Worm (Caenorhabditis elegans) whole organism, young adult: ENCODE data around the gene R05G6.9.

Source experiments
- B0336.3 ChIP-seq: fragments of 200-800 bp; sonication (Bioruptor generic); IDR thresholded peaks from 2 replicates; pipeline ENCODE4 v1.3.6; 2022; ENCODE audit warnings: missing genetic modification characterization, missing compliant biosample characterization
- F22D6.2 ChIP-seq: sonication (generic microtip); optimal IDR thresholded peaks from 2 replicates; lab custom pipeline; 2016; ENCODE audit warnings: mild to moderate bottlenecking, missing genetic modification characterization, missing compliant biosample characterization
- F49E8.2 ChIP-seq: sonication (generic microtip); optimal IDR thresholded peaks from 3 replicates; lab custom pipeline; 2017; ENCODE audit warnings: missing genetic modification characterization, mild to moderate bottlenecking, missing compliant biosample characterization, antibody characterized with exemption, moderate library complexity; ENCODE audit not compliant: insufficient read depth
- ama-1 ChIP-seq, 3 experiments: fragments of 150-350 bp in 1 of 3; sonication (generic microtip) in 2 of 3; optimal IDR thresholded peaks; 2 replicates each; lab custom pipeline; 2014 to 2018; ENCODE audit warnings: missing biosample characterization in 2 of 3, missing genetic modification characterization in 2 of 3, missing genetic modification reagents in 2 of 3
- aptf-2 ChIP-seq: fragments of 200-800 bp; sonication (Bioruptor generic); conservative IDR thresholded peaks from 2 replicates; pipeline ENCODE4 v1.3.6; 2022; ENCODE audit warnings: missing genetic modification reagents, missing genetic modification characterization, missing compliant biosample characterization
- atf-7 ChIP-seq: sonication (generic microtip); optimal IDR thresholded peaks from 2 replicates; lab custom pipeline; 2017; ENCODE audit warnings: mild to moderate bottlenecking, missing genetic modification characterization, missing compliant biosample characterization
- hlh-12 ChIP-seq: sonication (generic microtip); optimal IDR thresholded peaks from 2 replicates; lab custom pipeline; 2016; ENCODE audit warnings: missing genetic modification characterization, missing compliant biosample characterization
- lin-26 ChIP-seq: fragments of 200-800 bp; sonication (Bioruptor generic); IDR thresholded peaks from 2 replicates; pipeline ENCODE4 v1.3.6; 2022; ENCODE audit warnings: missing genetic modification reagents, missing genetic modification characterization, missing compliant biosample characterization
- mcd-1 ChIP-seq: fragments of 200-800 bp; sonication (Bioruptor generic); IDR thresholded peaks from 2 replicates; pipeline ENCODE4 v1.3.6; 2022; ENCODE audit warnings: missing genetic modification reagents, missing genetic modification characterization, missing compliant biosample characterization
- rcor-1 ChIP-seq: fragments of 200-800 bp; sonication (Bioruptor generic); IDR thresholded peaks from 2 replicates; pipeline ENCODE4 v1.3.6; 2022; ENCODE audit warnings: missing genetic modification reagents, missing genetic modification characterization, missing compliant biosample characterization
- unc-62 ChIP-seq: fragments of 150-350 bp; optimal IDR thresholded peaks from 2 replicates; lab custom pipeline; 2014; ENCODE audit warnings: missing biosample characterization, missing genetic modification reagents, missing genetic modification characterization

- TF ChIP-seq atf-7 (tag; lab: Kevin White, UChicago) (no peak), rcor-1 (GFP tag; lab: Robert Waterston, UW) (no peak), hlh-12 (tag; lab: Kevin White, UChicago) (no peak), F49E8.2 (tag; lab: Kevin White, UChicago) (no peak), lin-26 (no peak), B0336.3 (GFP tag; lab: Robert Waterston, UW) (no peak), ama-1 (optimal IDR thresholded peaks at IDR 0.05; lab: Kevin White, UChicago) (no peak), ama-1 (GFP tag; optimal IDR thresholded peaks at IDR 0.05; lab: Kevin White, UChicago) (no peak), unc-62 (GFP tag; lab: Kevin White, UChicago) (no peak), mcd-1 (GFP tag; lab: Robert Waterston, UW) (no peak), F22D6.2 (no peak), aptf-2 (no peak)
Measured at ce11 chrIV:7523744-7524143, 7.7 kb upstream of the R05G6.9 start.
